Fruit fly (Drosophila melanogaster) whole organism, embryonic: ENCODE measurements around the gene CG34348.

Source experiments
- ATbp ChIP-seq: fragments of 200-800 bp; sonication (Bioruptor generic); optimal IDR thresholded peaks from 2 replicates; lab custom pipeline; 2017; ENCODE audit warnings: missing biosample characterization, mild to moderate bottlenecking, missing genetic modification characterization, missing genetic modification reagents
- CG10654 ChIP-seq: fragments of 200-800 bp; sonication (Bioruptor generic); optimal IDR thresholded peaks from 2 replicates; lab custom pipeline; 2016; ENCODE audit warnings: missing biosample characterization, missing genetic modification characterization
- CG11504 ChIP-seq: fragments of 200-800 bp; sonication (Bioruptor generic); optimal IDR thresholded peaks from 3 replicates; lab custom pipeline; 2019; ENCODE audit warnings: missing biosample characterization, mild to moderate bottlenecking, missing genetic modification characterization, moderate library complexity
- CG12071 ChIP-seq: fragments of 200-800 bp; sonication (Bioruptor generic); optimal IDR thresholded peaks from 3 replicates; lab custom pipeline; 2018; ENCODE audit warnings: missing biosample characterization, mild to moderate bottlenecking, missing genetic modification characterization
- CG12236 ChIP-seq: fragments of 200-800 bp; sonication (Bioruptor generic); optimal IDR thresholded peaks from 2 replicates; lab custom pipeline; 2016; ENCODE audit warnings: missing biosample characterization, missing genetic modification characterization
- CG1233 ChIP-seq: fragments of 200-800 bp; sonication (Bioruptor generic); optimal IDR thresholded peaks from 4 replicates; lab custom pipeline; 2018; ENCODE audit warnings: missing biosample characterization, mild to moderate bottlenecking, missing genetic modification characterization
- CG14441 ChIP-seq: fragments of 200-800 bp; sonication (Bioruptor generic); IDR thresholded peaks from 2 replicates; pipeline ENCODE4 v1.3.6; 2022; ENCODE audit warnings: missing biosample characterization, missing genetic modification characterization
- CG17612 ChIP-seq: fragments of 200-800 bp; sonication (Bioruptor generic); IDR thresholded peaks from 2 replicates; pipeline ENCODE4 v1.3.6; 2022; ENCODE audit warnings: missing biosample characterization, missing genetic modification characterization
- CG2678 ChIP-seq: fragments of 200-800 bp; sonication (Bioruptor generic); optimal IDR thresholded peaks from 3 replicates; lab custom pipeline; 2019; ENCODE audit warnings: missing biosample characterization, mild to moderate bottlenecking, missing genetic modification characterization, moderate library complexity
- CG5180 ChIP-seq: fragments of 200-800 bp; sonication (Bioruptor generic); optimal IDR thresholded peaks from 3 replicates; lab custom pipeline; 2017; ENCODE audit warnings: missing biosample characterization, missing genetic modification characterization, mild to moderate bottlenecking, moderate library complexity, missing genetic modification reagents
- CG7357 ChIP-seq: fragments of 200-800 bp; sonication (Bioruptor generic); IDR thresholded peaks from 3 replicates; pipeline ENCODE4 v1.3.6; 2022; ENCODE audit warnings: missing biosample characterization, missing genetic modification characterization
- CTCF ChIP-seq: fragments of 200-800 bp; sonication (Bioruptor generic); optimal IDR thresholded peaks from 2 replicates; lab custom pipeline; 2017; ENCODE audit warnings: missing biosample characterization, mild to moderate bottlenecking, missing genetic modification characterization, moderate library complexity
- CoRest ChIP-seq: fragments of 200-800 bp; sonication (Bioruptor generic); optimal IDR thresholded peaks from 3 replicates; lab custom pipeline; 2018; ENCODE audit warnings: missing biosample characterization, mild to moderate bottlenecking, missing genetic modification characterization, moderate library complexity
- D ChIP-seq, 2 experiments: fragments of 200-800 bp in 1 of 2; fragments of >200 bp in 1 of 2; sonication (Bioruptor generic) in 1 of 2; optimal IDR thresholded peaks; 2 replicates in 1 of 2; 3 replicates in 1 of 2; lab custom pipeline; 2017; ENCODE audit warnings: mild to moderate bottlenecking in 1 of 2, missing biosample characterization in 1 of 2, missing genetic modification characterization in 1 of 2, missing genetic modification reagents in 1 of 2
- Dp ChIP-seq: fragments of 200-800 bp; sonication (Bioruptor generic); optimal IDR thresholded peaks from 2 replicates; lab custom pipeline; 2018; ENCODE audit warnings: missing biosample characterization, mild to moderate bottlenecking, missing genetic modification characterization, moderate library complexity
- E2f1 ChIP-seq: fragments of 200-800 bp; sonication (Bioruptor generic); IDR thresholded peaks from 2 replicates; pipeline ENCODE4 v1.3.6; 2022; ENCODE audit warnings: missing biosample characterization, missing genetic modification characterization
- Eip74EF ChIP-seq, 2 experiments: fragments of 200-800 bp in 1 of 2; fragments of >200 bp in 1 of 2; sonication (Bioruptor generic) in 1 of 2; optimal IDR thresholded peaks; 2 replicates each; lab custom pipeline; 2017 to 2019; ENCODE audit warnings: missing biosample characterization in 2 of 2, missing genetic modification characterization in 2 of 2, mild to moderate bottlenecking in 1 of 2, moderate library complexity in 1 of 2
- GATAe ChIP-seq: fragments of 200-800 bp; sonication (Bioruptor generic); conservative IDR thresholded peaks from 2 replicates; pipeline ENCODE4 v1.3.6; 2022; ENCODE audit warnings: missing biosample characterization, missing genetic modification characterization
- Gsc ChIP-seq: fragments of 200-800 bp; sonication (Bioruptor generic); IDR thresholded peaks from 2 replicates; pipeline ENCODE4 v1.3.6; 2022; ENCODE audit warnings: missing biosample characterization, missing genetic modification characterization
- Kr ChIP-seq: fragments of 200-800 bp; sonication (Bioruptor generic); optimal IDR thresholded peaks from 2 replicates; lab custom pipeline; 2017; ENCODE audit warnings: missing biosample characterization, mild to moderate bottlenecking, missing genetic modification characterization
- MBD-R2 ChIP-seq: fragments of 200-800 bp; sonication (Bioruptor generic); IDR thresholded peaks from 2 replicates; pipeline ENCODE4 v1.3.6; 2022; ENCODE audit warnings: missing biosample characterization, missing genetic modification characterization
- Myb ChIP-seq: fragments of 200-800 bp; sonication (Bioruptor generic); optimal IDR thresholded peaks from 2 replicates; lab custom pipeline; 2016; ENCODE audit warnings: missing biosample characterization, missing genetic modification characterization
- NC2β ChIP-seq: fragments of 200-800 bp; sonication (Bioruptor generic); optimal IDR thresholded peaks from 2 replicates; lab custom pipeline; 2016; ENCODE audit warnings: missing biosample characterization, missing genetic modification characterization
- Optix ChIP-seq: fragments of 200-800 bp; sonication (Bioruptor generic); IDR thresholded peaks from 3 replicates; pipeline ENCODE4 v1.3.6; 2022; ENCODE audit warnings: missing biosample characterization, missing genetic modification characterization
- Poxn ChIP-seq: fragments of 200-800 bp; sonication (Bioruptor generic); IDR thresholded peaks from 2 replicates; pipeline ENCODE4 v1.3.6; 2022; ENCODE audit warnings: missing biosample characterization, missing genetic modification characterization
- Ptx1 ChIP-seq: fragments of 200-800 bp; sonication (Bioruptor generic); IDR thresholded peaks from 2 replicates; pipeline ENCODE4 v1.3.6; 2022; ENCODE audit warnings: missing biosample characterization, missing genetic modification characterization
- Rfx ChIP-seq: fragments of 200-800 bp; sonication (Bioruptor generic); IDR thresholded peaks from 2 replicates; pipeline ENCODE4 v1.3.6; 2022; ENCODE audit warnings: missing biosample characterization, missing genetic modification characterization
- Ssrp ChIP-seq: fragments of 200-800 bp; sonication (Bioruptor generic); optimal IDR thresholded peaks from 2 replicates; lab custom pipeline; 2018; ENCODE audit warnings: missing biosample characterization, mild to moderate bottlenecking, missing genetic modification characterization, moderate library complexity
- Xrp1 ChIP-seq: fragments of 200-800 bp; sonication (Bioruptor generic); IDR thresholded peaks from 2 replicates; pipeline ENCODE4 v1.3.6; 2022; ENCODE audit warnings: missing biosample characterization, missing genetic modification characterization
- ash1 ChIP-seq: fragments of 200-800 bp; sonication (Bioruptor generic); optimal IDR thresholded peaks from 2 replicates; lab custom pipeline; 2018; ENCODE audit warnings: missing biosample characterization, mild to moderate bottlenecking, missing genetic modification characterization
- bsh ChIP-seq, 2 experiments: fragments of 200-800 bp; sonication (Bioruptor generic); optimal IDR thresholded peaks; 2 replicates each; lab custom pipeline; 2017 to 2018; ENCODE audit warnings: mild to moderate bottlenecking in 2 of 2, missing biosample characterization in 2 of 2, missing genetic modification characterization in 2 of 2, moderate library complexity in 1 of 2
- cg ChIP-seq: fragments of 200-800 bp; sonication (Bioruptor generic); optimal IDR thresholded peaks from 3 replicates; lab custom pipeline; 2019; ENCODE audit warnings: missing biosample characterization, mild to moderate bottlenecking, missing genetic modification characterization, moderate library complexity
- chif ChIP-seq, 2 experiments: fragments of 200-800 bp; sonication (Bioruptor generic); optimal IDR thresholded peaks; 3 replicates each; lab custom pipeline; 2016; ENCODE audit warnings: missing biosample characterization in 2 of 2, missing genetic modification characterization in 2 of 2
- dmrt11E ChIP-seq: fragments of 200-800 bp; sonication (Bioruptor generic); optimal IDR thresholded peaks from 3 replicates; lab custom pipeline; 2018; ENCODE audit warnings: missing biosample characterization, mild to moderate bottlenecking, missing genetic modification characterization, moderate library complexity
- eve ChIP-seq, 2 experiments: fragments of >200 bp; optimal IDR thresholded peaks; 2 replicates each; lab custom pipeline; 2017; ENCODE audit warnings: missing biosample characterization in 2 of 2, missing genetic modification characterization in 2 of 2
- ewg ChIP-seq: fragments of 200-800 bp; sonication (Bioruptor generic); optimal IDR thresholded peaks from 3 replicates; lab custom pipeline; 2017; ENCODE audit warnings: mild to moderate bottlenecking, missing biosample characterization, missing genetic modification reagents, missing genetic modification characterization
- h ChIP-seq: fragments of >200 bp; optimal IDR thresholded peaks from 2 replicates; lab custom pipeline; 2017
- mam ChIP-seq: fragments of 200-800 bp; sonication (Bioruptor generic); optimal IDR thresholded peaks from 3 replicates; lab custom pipeline; 2016; ENCODE audit warnings: missing biosample characterization, missing genetic modification characterization
- mirr ChIP-seq: fragments of 200-800 bp; sonication (Bioruptor generic); optimal IDR thresholded peaks from 3 replicates; lab custom pipeline; 2018; ENCODE audit warnings: missing biosample characterization, mild to moderate bottlenecking, missing genetic modification characterization
- nmo ChIP-seq: fragments of 200-800 bp; sonication (Bioruptor generic); optimal IDR thresholded peaks from 2 replicates; lab custom pipeline; 2018; ENCODE audit warnings: missing biosample characterization, mild to moderate bottlenecking, missing genetic modification characterization, moderate library complexity
- oc ChIP-seq: fragments of 200-800 bp; sonication (Bioruptor generic); optimal IDR thresholded peaks from 2 replicates; lab custom pipeline; 2018; ENCODE audit warnings: missing biosample characterization, mild to moderate bottlenecking, missing genetic modification characterization, moderate library complexity
- org-1 ChIP-seq: fragments of 200-800 bp; sonication (Bioruptor generic); optimal IDR thresholded peaks from 2 replicates; lab custom pipeline; 2017; ENCODE audit warnings: missing biosample characterization, missing genetic modification characterization
- phol ChIP-seq: fragments of 200-800 bp; sonication (Bioruptor generic); optimal IDR thresholded peaks from 3 replicates; lab custom pipeline; 2018; ENCODE audit warnings: missing biosample characterization, mild to moderate bottlenecking, missing genetic modification characterization, moderate library complexity
- run ChIP-seq: fragments of 200-800 bp; sonication (Bioruptor generic); optimal IDR thresholded peaks from 3 replicates; lab custom pipeline; 2018; ENCODE audit warnings: missing biosample characterization, mild to moderate bottlenecking, missing genetic modification characterization
- salm ChIP-seq: fragments of 200-800 bp; sonication (Bioruptor generic); optimal IDR thresholded peaks from 2 replicates; lab custom pipeline; 2018; ENCODE audit warnings: missing biosample characterization, mild to moderate bottlenecking, missing genetic modification characterization
- sisA ChIP-seq: fragments of 200-800 bp; sonication (Bioruptor generic); IDR thresholded peaks from 2 replicates; pipeline ENCODE4 v1.3.6; 2022; ENCODE audit warnings: missing biosample characterization, missing genetic modification characterization
- tio ChIP-seq: fragments of 200-800 bp; sonication (Bioruptor generic); optimal IDR thresholded peaks from 2 replicates; lab custom pipeline; 2017; ENCODE audit warnings: missing biosample characterization, missing genetic modification characterization, inconsistent platforms
- toy ChIP-seq: fragments of 200-800 bp; sonication (Bioruptor generic); IDR thresholded peaks from 2 replicates; pipeline ENCODE4 v1.3.6; 2022; ENCODE audit warnings: missing biosample characterization, missing genetic modification characterization
- usp ChIP-seq: fragments of >200 bp; optimal IDR thresholded peaks from 2 replicates; lab custom pipeline; 2017; ENCODE audit warnings: missing biosample characterization, missing genetic modification characterization
- vfl ChIP-seq: fragments of 200-800 bp; sonication (Bioruptor generic); optimal IDR thresholded peaks from 2 replicates; lab custom pipeline; 2016; ENCODE audit warnings: missing biosample characterization, missing genetic modification characterization

The CG34348 gene

DNA sequence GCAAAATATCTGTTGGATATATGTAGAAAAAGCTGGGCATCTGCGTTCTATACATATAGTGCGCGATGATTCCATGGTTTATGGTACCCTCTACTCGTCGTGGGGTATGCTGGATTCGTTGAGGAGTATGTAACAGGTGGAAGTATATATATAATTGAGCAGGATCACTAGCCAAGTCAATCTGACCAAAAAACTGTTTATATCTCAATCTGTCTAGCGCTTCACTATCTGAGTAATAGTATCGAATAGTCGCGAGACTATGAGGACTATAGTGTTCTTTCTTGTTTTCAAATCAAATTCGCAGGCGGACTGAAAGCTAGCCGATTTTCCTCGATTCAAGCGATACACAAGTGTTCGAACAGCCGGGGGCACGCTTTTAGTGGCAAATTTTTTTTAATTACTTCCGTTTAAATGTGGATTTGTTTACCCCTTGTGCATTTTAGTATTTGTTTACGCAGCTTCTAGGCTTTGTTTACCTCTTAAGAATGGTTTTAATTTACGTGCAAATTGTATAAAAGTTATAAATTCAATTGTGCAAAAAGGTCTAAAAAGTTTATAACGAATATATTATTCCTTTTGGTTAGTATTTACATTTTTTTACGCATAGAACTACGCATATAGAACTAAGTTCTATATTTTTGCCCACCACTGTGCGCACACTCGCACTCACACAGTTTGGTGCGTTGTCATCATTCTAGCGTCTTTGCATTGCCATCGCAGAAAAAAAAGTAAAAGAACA, 51.1 kb downstream of the CG34348 start (continued):
- peak; percentile 40 for TF ChIP-seq salm (tag; lab: Kevin White, UChicago)
- peak; percentile 61 for TF ChIP-seq oc (tag; lab: Kevin White, UChicago)
- TF ChIP-seq eve (GFP tag; optimal IDR thresholded peaks at IDR 0.05; lab: Kevin White, UChicago) = peak in 1 of 2 experiments; percentile 88
- peak; percentile 50 for TF ChIP-seq ewg (GFP tag; lab: Kevin White, UChicago)
- TF ChIP-seq run (tag; lab: Kevin White, UChicago) = peak; percentile 39
- TF ChIP-seq Xrp1 (GFP tag; lab: Robert Waterston, UW) = peak; percentile 84
- peak; percentile 50 for TF ChIP-seq GATAe (GFP tag; lab: Robert Waterston, UW)
- peak; percentile 82 for TF ChIP-seq CoRest (tag; lab: Kevin White, UChicago)
- TF ChIP-seq CG2678 (tag; lab: Kevin White, UChicago) = peak; percentile 87
- TF ChIP-seq CG11504 (tag; lab: Kevin White, UChicago) = peak; percentile 82
- TF ChIP-seq toy (GFP tag; lab: Robert Waterston, UW) = peak; percentile 72
- TF ChIP-seq mam = peak; percentile 87
- TF ChIP-seq Myb = peak; percentile 64
- peak; percentile 67 for TF ChIP-seq CG1233 (GFP tag; lab: Kevin White, UChicago)
- peak; percentile 46; the same call in 1 of the 2 replicates for TF ChIP-seq Poxn
- peak; percentile 55 for TF ChIP-seq dmrt11E (tag; lab: Kevin White, UChicago)
- TF ChIP-seq usp (GFP tag; lab: Kevin White, UChicago) = no peak
- no peak for TF ChIP-seq CTCF
- peak; percentile 58 for TF ChIP-seq vfl (GFP tag; lab: Kevin White, UChicago)
- peak; percentile 87 for TF ChIP-seq Ptx1 (GFP tag; lab: Robert Waterston, UW)
- no peak for TF ChIP-seq cg
- TF ChIP-seq Kr (GFP tag; lab: Kevin White, UChicago) = no peak
- peak; percentile 67 for TF ChIP-seq Gsc (GFP tag; lab: Robert Waterston, UW)
- TF ChIP-seq h (lab: Kevin White, UChicago) = no peak
- peak; percentile 89 for TF ChIP-seq CG14441
- peak; percentile 54 for TF ChIP-seq ATbp
- peak; percentile 62 for TF ChIP-seq Ssrp (tag; lab: Kevin White, UChicago)
- peak; percentile 84 for TF ChIP-seq tio (GFP tag; lab: Kevin White, UChicago)
- TF ChIP-seq E2f1 (GFP tag; lab: Robert Waterston, UW) = peak; percentile 81
- peak; percentile 83 for TF ChIP-seq nmo (GFP tag; lab: Kevin White, UChicago)
- peak; percentile 76 for TF ChIP-seq CG17612
- TF ChIP-seq mirr = peak; percentile 18
- peak; percentile 81 for TF ChIP-seq Optix (GFP tag; lab: Robert Waterston, UW)
- peak; percentile 78 for TF ChIP-seq CG12071
- peak; percentile 39 for TF ChIP-seq ash1 (GFP tag; lab: Kevin White, UChicago)
- TF ChIP-seq bsh (GFP tag; optimal IDR thresholded peaks at IDR 0.05; lab: Kevin White, UChicago) = peak; percentile 62 to 65
- TF ChIP-seq sisA (GFP tag; lab: Robert Waterston, UW) = peak; percentile 86
- TF ChIP-seq Dp (GFP tag; lab: Kevin White, UChicago) = no peak
- TF ChIP-seq org-1 (GFP tag; lab: Kevin White, UChicago) = peak; percentile 71
- peak; percentile 70 for TF ChIP-seq CG5180 (GFP tag; lab: Kevin White, UChicago)
- TF ChIP-seq NC2β (GFP tag; lab: Kevin White, UChicago) = peak; percentile 72
- peak in 1 of 2 experiments; percentile 25 for TF ChIP-seq Eip74EF (GFP tag; optimal IDR thresholded peaks at IDR 0.05; lab: Kevin White, UChicago)
- TF ChIP-seq CG7357 (GFP tag; lab: Robert Waterston, UW) = peak; percentile 65
- peak; percentile 70 for TF ChIP-seq CG10654 (GFP tag; lab: Kevin White, UChicago)
- peak; percentile 74 for TF ChIP-seq phol
- TF ChIP-seq chif (GFP tag; optimal IDR thresholded peaks at IDR 0.05; lab: Kevin White, UChicago) = peak; percentile 59 to 83
- peak; percentile 35 for TF ChIP-seq CG12236 (GFP tag; lab: Kevin White, UChicago)
- no peak for TF ChIP-seq D (optimal IDR thresholded peaks at IDR 0.05; lab: Kevin White, UChicago)
- peak; percentile 58 for TF ChIP-seq D (GFP tag; optimal IDR thresholded peaks at IDR 0.05; lab: Kevin White, UChicago)
- peak; percentile 68 for TF ChIP-seq MBD-R2 (GFP tag; lab: Robert Waterston, UW)
- peak; percentile 94 for TF ChIP-seq Rfx (GFP tag; lab: Robert Waterston, UW)
